Fruit fly (Drosophila melanogaster) whole organism, adult: Measurements from ENCODE around the gene CG17717.

Experiments
- CG11617 ChIP-seq: fragments of 200-800 bp; sonication (Bioruptor generic); optimal IDR thresholded peaks from 2 replicates; lab custom pipeline; 2017; ENCODE audit warnings: mild to moderate bottlenecking, missing biosample characterization, missing genetic modification reagents, missing genetic modification characterization
- CG12768 ChIP-seq: fragments of 200-800 bp; sonication (Bioruptor generic); optimal IDR thresholded peaks from 2 replicates; lab custom pipeline; 2017; ENCODE audit warnings: missing biosample characterization, missing genetic modification characterization, mild to moderate bottlenecking, moderate library complexity, missing genetic modification reagents
- CG14711 ChIP-seq: fragments of 200-800 bp; sonication (Bioruptor generic); optimal IDR thresholded peaks from 2 replicates; lab custom pipeline; 2018; ENCODE audit warnings: missing biosample characterization, mild to moderate bottlenecking, missing genetic modification characterization, moderate library complexity
- CG1620 ChIP-seq: fragments of 200-800 bp; sonication (Bioruptor generic); optimal IDR thresholded peaks from 2 replicates; lab custom pipeline; 2016; ENCODE audit warnings: missing biosample characterization, missing genetic modification characterization
- CG33017 ChIP-seq: fragments of 200-800 bp; sonication (Bioruptor generic); optimal IDR thresholded peaks from 2 replicates; lab custom pipeline; 2018; ENCODE audit warnings: missing biosample characterization, mild to moderate bottlenecking, missing genetic modification characterization, moderate library complexity
- CG5204 ChIP-seq: fragments of 200-800 bp; sonication (Bioruptor generic); optimal IDR thresholded peaks from 2 replicates; lab custom pipeline; 2016; ENCODE audit warnings: missing biosample characterization, missing genetic modification characterization
- CG7045 ChIP-seq: fragments of 200-800 bp; sonication (Bioruptor generic); optimal IDR thresholded peaks from 2 replicates; lab custom pipeline; 2017; ENCODE audit warnings: missing biosample characterization, mild to moderate bottlenecking, missing genetic modification characterization
- CG7101 ChIP-seq: fragments of 200-800 bp; sonication (Bioruptor generic); optimal IDR thresholded peaks from 2 replicates; lab custom pipeline; 2018; ENCODE audit warnings: missing biosample characterization, mild to moderate bottlenecking, missing genetic modification characterization, moderate library complexity
- Clk ChIP-seq: fragments of 200-800 bp; sonication (Bioruptor generic); optimal IDR thresholded peaks from 2 replicates; lab custom pipeline; 2017; ENCODE audit warnings: missing biosample characterization, missing genetic modification characterization
- Crg-1 ChIP-seq: fragments of 200-800 bp; sonication (Bioruptor generic); optimal IDR thresholded peaks from 2 replicates; lab custom pipeline; 2016; ENCODE audit warnings: missing biosample characterization, missing genetic modification characterization
- Hr96 ChIP-seq: fragments of 200-800 bp; sonication (Bioruptor generic); optimal IDR thresholded peaks from 2 replicates; lab custom pipeline; 2016; ENCODE audit warnings: missing biosample characterization, missing genetic modification characterization
- Mnt ChIP-seq: fragments of 200-800 bp; sonication (Bioruptor generic); optimal IDR thresholded peaks from 2 replicates; lab custom pipeline; 2016; ENCODE audit warnings: missing biosample characterization, mild to moderate bottlenecking, missing genetic modification characterization
- bab1 ChIP-seq: fragments of 200-800 bp; sonication (Bioruptor generic); optimal IDR thresholded peaks from 3 replicates; lab custom pipeline; 2019; ENCODE audit warnings: missing biosample characterization, mild to moderate bottlenecking, missing genetic modification characterization, moderate library complexity
- cic ChIP-seq: fragments of 200-800 bp; sonication (Bioruptor generic); optimal IDR thresholded peaks from 2 replicates; lab custom pipeline; 2017; ENCODE audit warnings: missing biosample characterization, mild to moderate bottlenecking, missing genetic modification characterization, moderate library complexity
- cnc ChIP-seq, 2 experiments: fragments of >200 bp; optimal IDR thresholded peaks; 2 replicates each; lab custom pipeline; 2017
- kay ChIP-seq: fragments of 200-800 bp; sonication (Bioruptor generic); peaks from one replicate; lab custom pipeline; 2016; ENCODE audit warnings: missing biosample characterization, missing genetic modification characterization, borderline replicate concordance
- ovo ChIP-seq: fragments of 200-800 bp; sonication (Bioruptor generic); optimal IDR thresholded peaks from 2 replicates; lab custom pipeline; 2016; ENCODE audit warnings: missing biosample characterization, missing genetic modification characterization
- pad ChIP-seq: fragments of 200-800 bp; sonication (Bioruptor generic); optimal IDR thresholded peaks from 3 replicates; lab custom pipeline; 2017; ENCODE audit warnings: missing biosample characterization, missing genetic modification characterization, mild to moderate bottlenecking, moderate library complexity, missing genetic modification reagents
- tj ChIP-seq: fragments of 200-800 bp; sonication (Bioruptor generic); optimal IDR thresholded peaks from 3 replicates; lab custom pipeline; 2017; ENCODE audit warnings: missing biosample characterization, mild to moderate bottlenecking, missing genetic modification characterization, moderate library complexity
- toe ChIP-seq: fragments of 200-800 bp; sonication (Bioruptor generic); optimal IDR thresholded peaks from 2 replicates; lab custom pipeline; 2016; ENCODE audit warnings: missing biosample characterization, missing genetic modification characterization

Gene CG17717

dm6 chrX:6549428-6550117 is 39.5 kb upstream of the CG17717 start:
- TF ChIP-seq CG33017 (tag; lab: Kevin White, UChicago) (peak; percentile 83), CG1620 (GFP tag; lab: Kevin White, UChicago) (peak; percentile 90), bab1 (GFP tag; lab: Kevin White, UChicago) (peak; percentile 86), CG14711 (peak; percentile 88), ovo (GFP tag; lab: Kevin White, UChicago) (peak; percentile 31), kay (GFP tag; lab: Kevin White, UChicago) (no peak), Hr96 (peak; percentile 89), Mnt (peak; percentile 64), cnc (optimal IDR thresholded peaks at IDR 0.05; lab: Kevin White, UChicago) (no peak), CG7101 (tag; lab: Kevin White, UChicago) (peak; percentile 87), CG5204 (peak; percentile 82), CG12768 (peak; percentile 88), toe (GFP tag; lab: Kevin White, UChicago) (peak; percentile 81), cic (GFP tag; lab: Kevin White, UChicago) (peak; percentile 33), Clk (GFP tag; lab: Kevin White, UChicago) (peak; percentile 66), tj (GFP tag; lab: Kevin White, UChicago) (peak; percentile 60), pad (GFP tag; lab: Kevin White, UChicago) (peak; percentile 78), CG7045 (GFP tag; lab: Kevin White, UChicago) (peak; percentile 87), Crg-1 (peak; percentile 42), CG11617 (GFP tag; lab: Kevin White, UChicago) (peak; percentile 67)

- TF ChIP-seq Crg-1 (no peak), cnc (optimal IDR thresholded peaks at IDR 0.05; lab: Kevin White, UChicago) (no peak), CG12768 (no peak), cic (GFP tag; lab: Kevin White, UChicago) (no peak), ovo (GFP tag; lab: Kevin White, UChicago) (no peak), CG7101 (tag; lab: Kevin White, UChicago) (no peak), kay (GFP tag; lab: Kevin White, UChicago) (no peak)
These were observed 39.0 kb upstream of the CG17717 start for dm6 chrX:6550118-6550502.

DNA sequence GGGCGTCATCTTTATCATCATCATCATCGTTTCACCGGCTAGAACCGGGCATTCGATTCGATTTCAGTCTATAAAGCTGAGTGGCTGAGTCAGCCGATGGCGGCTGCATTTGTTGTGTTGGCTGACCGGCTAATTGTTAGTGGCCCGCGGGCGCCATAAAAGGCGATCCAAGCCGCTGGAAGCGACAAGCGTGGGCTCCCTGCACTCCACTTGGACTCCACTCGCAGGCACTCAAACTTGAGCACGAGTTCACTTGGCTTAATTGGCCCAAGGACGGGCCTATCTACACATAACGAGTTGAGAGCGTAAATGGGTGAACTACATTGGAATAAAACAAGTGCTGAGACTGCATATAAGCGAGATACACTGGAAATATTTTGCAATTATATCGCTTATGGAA is 37.6 kb upstream of the CG17717 start:
- TF ChIP-seq pad (GFP tag; lab: Kevin White, UChicago) = no peak
- TF ChIP-seq Clk (GFP tag; lab: Kevin White, UChicago) = no peak
- no peak for TF ChIP-seq kay (GFP tag; lab: Kevin White, UChicago)
- TF ChIP-seq Crg-1 = no peak
- TF ChIP-seq CG14711 = no peak
- no peak for TF ChIP-seq CG12768
- no peak for TF ChIP-seq toe (GFP tag; lab: Kevin White, UChicago)
- TF ChIP-seq bab1 (GFP tag; lab: Kevin White, UChicago) = no peak
- TF ChIP-seq Mnt = no peak
- TF ChIP-seq CG1620 (GFP tag; lab: Kevin White, UChicago) = no peak
- TF ChIP-seq tj (GFP tag; lab: Kevin White, UChicago) = no peak
- no peak for TF ChIP-seq Hr96
- no peak for TF ChIP-seq CG33017 (tag; lab: Kevin White, UChicago)

- TF ChIP-seq Clk (GFP tag; lab: Kevin White, UChicago) = no peak
- TF ChIP-seq cic (GFP tag; lab: Kevin White, UChicago) = no peak
- peak; percentile 63 for TF ChIP-seq pad (GFP tag; lab: Kevin White, UChicago)
- TF ChIP-seq Hr96 = peak; percentile 22
- peak; percentile 42 for TF ChIP-seq CG33017 (tag; lab: Kevin White, UChicago)
- no peak for TF ChIP-seq cnc (optimal IDR thresholded peaks at IDR 0.05; lab: Kevin White, UChicago)
- TF ChIP-seq toe (GFP tag; lab: Kevin White, UChicago) = peak; percentile 21
- TF ChIP-seq CG1620 (GFP tag; lab: Kevin White, UChicago) = no peak
- peak; percentile 22 for TF ChIP-seq tj (GFP tag; lab: Kevin White, UChicago)
- TF ChIP-seq CG7045 (GFP tag; lab: Kevin White, UChicago) = peak; percentile 45
- TF ChIP-seq CG14711 = peak; percentile 53
- TF ChIP-seq CG5204 = peak; percentile 7
- peak; percentile 25 for TF ChIP-seq CG11617 (GFP tag; lab: Kevin White, UChicago)
- TF ChIP-seq CG7101 (tag; lab: Kevin White, UChicago) = peak; percentile 48
These were observed 17.7 kb upstream of the CG17717 start for dm6 chrX:6571234-6571915.

DNA sequence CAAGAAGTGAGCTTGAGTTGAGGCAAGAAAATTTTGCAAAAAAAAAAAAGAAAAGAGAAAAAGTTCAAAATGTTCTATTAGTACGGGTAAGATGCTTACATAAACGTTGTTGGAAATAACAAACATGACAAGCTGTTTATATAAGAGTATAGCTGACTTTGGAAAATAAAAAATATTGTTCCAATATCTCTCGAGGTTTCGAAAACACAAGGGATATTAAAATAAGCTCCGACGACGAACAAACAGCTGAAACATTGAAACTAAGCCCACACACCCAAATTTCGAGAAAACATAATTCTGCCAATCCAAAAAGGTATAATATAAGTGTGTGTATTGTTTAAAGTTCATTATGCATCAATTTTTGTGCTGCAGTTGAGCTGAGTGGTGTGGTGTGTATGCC is 15.3 kb upstream of the CG17717 start:
- TF ChIP-seq CG1620 (GFP tag; lab: Kevin White, UChicago) (no peak), cic (GFP tag; lab: Kevin White, UChicago) (no peak), CG7045 (GFP tag; lab: Kevin White, UChicago) (no peak), CG5204 (no peak), CG11617 (GFP tag; lab: Kevin White, UChicago) (no peak), CG14711 (no peak), tj (GFP tag; lab: Kevin White, UChicago) (no peak), Crg-1 (no peak), Hr96 (no peak), ovo (GFP tag; lab: Kevin White, UChicago) (no peak)

dm6 chrX:6574488-6574887 is 14.6 kb upstream of the CG17717 start:
- TF ChIP-seq Crg-1 (no peak), CG7101 (tag; lab: Kevin White, UChicago) (no peak), CG7045 (GFP tag; lab: Kevin White, UChicago) (no peak), CG11617 (GFP tag; lab: Kevin White, UChicago) (no peak), CG14711 (no peak), Mnt (no peak), cnc (optimal IDR thresholded peaks at IDR 0.05; lab: Kevin White, UChicago) (no peak)
